Fruit fly (Drosophila melanogaster) whole organism, embryonic: ENCODE measurements around the gene CG43931.

Experiments
- CG10209 ChIP-seq: fragments of 200-800 bp; sonication (Bioruptor generic); optimal IDR thresholded peaks from 3 replicates; lab custom pipeline; 2017; ENCODE audit warnings: missing biosample characterization, mild to moderate bottlenecking, missing genetic modification characterization, missing genetic modification reagents
- CG11093 ChIP-seq: fragments of 200-800 bp; sonication (Bioruptor generic); IDR thresholded peaks from 3 replicates; pipeline ENCODE4 v1.3.6; 2022; ENCODE audit warnings: missing biosample characterization, missing genetic modification characterization
- CG12299 ChIP-seq: fragments of 200-800 bp; sonication (Bioruptor generic); optimal IDR thresholded peaks from 2 replicates; lab custom pipeline; 2018; ENCODE audit warnings: missing biosample characterization, mild to moderate bottlenecking, missing genetic modification characterization
- CG14965 ChIP-seq: fragments of 200-800 bp; sonication (Bioruptor generic); optimal IDR thresholded peaks from 2 replicates; lab custom pipeline; 2016; ENCODE audit warnings: missing biosample characterization, missing genetic modification characterization, borderline replicate concordance
- CG15073 ChIP-seq: fragments of 200-800 bp; sonication (Bioruptor generic); optimal IDR thresholded peaks from 2 replicates; lab custom pipeline; 2016; ENCODE audit warnings: missing biosample characterization, missing genetic modification characterization
- CG15269 ChIP-seq: fragments of 200-800 bp; sonication (Bioruptor generic); optimal IDR thresholded peaks from 2 replicates; lab custom pipeline; 2018; ENCODE audit warnings: missing biosample characterization, mild to moderate bottlenecking, missing genetic modification characterization, moderate library complexity
- CG15479 ChIP-seq: fragments of 200-800 bp; sonication (Bioruptor generic); optimal IDR thresholded peaks from 3 replicates; lab custom pipeline; 2019; ENCODE audit warnings: missing biosample characterization, mild to moderate bottlenecking, missing genetic modification characterization, moderate library complexity
- CG15696 ChIP-seq: fragments of 200-800 bp; sonication (Bioruptor generic); optimal IDR thresholded peaks from 2 replicates; lab custom pipeline; 2019; ENCODE audit warnings: missing biosample characterization, mild to moderate bottlenecking, missing genetic modification characterization, moderate library complexity
- CG17802 ChIP-seq: fragments of 200-800 bp; sonication (Bioruptor generic); optimal IDR thresholded peaks from 2 replicates; lab custom pipeline; 2018; ENCODE audit warnings: missing biosample characterization, mild to moderate bottlenecking, missing genetic modification characterization, moderate library complexity
- CG17912 ChIP-seq: fragments of 200-800 bp; sonication (Bioruptor generic); optimal IDR thresholded peaks from 2 replicates; lab custom pipeline; 2018; ENCODE audit warnings: missing biosample characterization, mild to moderate bottlenecking, missing genetic modification characterization
- CG2875 ChIP-seq: fragments of 200-800 bp; sonication (Bioruptor generic); optimal IDR thresholded peaks from 2 replicates; lab custom pipeline; 2017; ENCODE audit warnings: missing biosample characterization, mild to moderate bottlenecking, missing genetic modification characterization, missing genetic modification reagents
- CG32767 ChIP-seq: fragments of 200-800 bp; sonication (Bioruptor generic); IDR thresholded peaks from 2 replicates; pipeline ENCODE4 v1.3.6; 2022; ENCODE audit warnings: missing biosample characterization, missing genetic modification characterization
- CG3838 ChIP-seq: fragments of 200-800 bp; sonication (Bioruptor generic); optimal IDR thresholded peaks from 3 replicates; lab custom pipeline; 2016; ENCODE audit warnings: missing biosample characterization, missing genetic modification characterization
- CG4707 ChIP-seq: fragments of 200-800 bp; sonication (Bioruptor generic); optimal IDR thresholded peaks from 2 replicates; lab custom pipeline; 2018; ENCODE audit warnings: missing biosample characterization, mild to moderate bottlenecking, missing genetic modification characterization, moderate library complexity
- CG7786 ChIP-seq: fragments of 200-800 bp; sonication (Bioruptor generic); optimal IDR thresholded peaks from 2 replicates; lab custom pipeline; 2016; ENCODE audit warnings: missing biosample characterization, missing genetic modification characterization
- CG8281 ChIP-seq: fragments of 200-800 bp; sonication (Bioruptor generic); optimal IDR thresholded peaks from 2 replicates; lab custom pipeline; 2018; ENCODE audit warnings: missing biosample characterization, mild to moderate bottlenecking, missing genetic modification characterization, moderate library complexity
- CG8924 ChIP-seq: fragments of 200-800 bp; optimal IDR thresholded peaks from 3 replicates; lab custom pipeline; 2019; ENCODE audit warnings: missing biosample characterization, mild to moderate bottlenecking, missing genetic modification characterization, moderate library complexity
- CG9797 ChIP-seq: fragments of 200-800 bp; sonication (Bioruptor generic); optimal IDR thresholded peaks from 3 replicates; lab custom pipeline; 2018; ENCODE audit warnings: missing biosample characterization, mild to moderate bottlenecking, missing genetic modification characterization
- Deaf1 ChIP-seq: fragments of 200-800 bp; optimal IDR thresholded peaks from 3 replicates; lab custom pipeline; 2019; ENCODE audit warnings: missing biosample characterization, mild to moderate bottlenecking, missing genetic modification characterization, moderate library complexity
- Dip2 ChIP-seq: fragments of 200-800 bp; sonication (Bioruptor generic); IDR thresholded peaks from 2 replicates; pipeline ENCODE4 v1.3.6; 2022; ENCODE audit warnings: missing biosample characterization, missing genetic modification characterization
- HHEX ChIP-seq: fragments of 200-800 bp; sonication (Bioruptor generic); optimal IDR thresholded peaks from 3 replicates; lab custom pipeline; 2017; ENCODE audit warnings: missing biosample characterization, mild to moderate bottlenecking, missing genetic modification characterization, missing genetic modification reagents
- Hmr ChIP-seq: fragments of 200-800 bp; sonication (Bioruptor generic); optimal IDR thresholded peaks from 3 replicates; lab custom pipeline; 2017; ENCODE audit warnings: mild to moderate bottlenecking, missing biosample characterization, missing genetic modification reagents, missing genetic modification characterization
- MTF-1 ChIP-seq: fragments of 200-800 bp; sonication (Bioruptor generic); optimal IDR thresholded peaks from 2 replicates; lab custom pipeline; 2018; ENCODE audit warnings: missing biosample characterization, mild to moderate bottlenecking, missing genetic modification characterization, borderline replicate concordance
- Max ChIP-seq: fragments of 200-800 bp; sonication (Bioruptor generic); optimal IDR thresholded peaks from 2 replicates; lab custom pipeline; 2016; ENCODE audit warnings: missing biosample characterization, mild to moderate bottlenecking, missing genetic modification characterization
- Meics ChIP-seq: fragments of 200-800 bp; sonication (Bioruptor generic); optimal IDR thresholded peaks from 2 replicates; lab custom pipeline; 2017; ENCODE audit warnings: missing biosample characterization, mild to moderate bottlenecking, missing genetic modification characterization
- Myb ChIP-seq: fragments of 200-800 bp; sonication (Bioruptor generic); optimal IDR thresholded peaks from 2 replicates; lab custom pipeline; 2016; ENCODE audit warnings: missing biosample characterization, missing genetic modification characterization
- NFAT ChIP-seq: fragments of 200-800 bp; sonication (Bioruptor generic); IDR thresholded peaks from 2 replicates; pipeline ENCODE4 v1.3.6; 2022; ENCODE audit warnings: missing biosample characterization, missing genetic modification characterization
- Opbp ChIP-seq: fragments of 200-800 bp; sonication (Bioruptor generic); IDR thresholded peaks from 3 replicates; pipeline ENCODE4 v1.3.6; 2022; ENCODE audit warnings: missing biosample characterization, missing genetic modification characterization; ENCODE audit not compliant: partially characterized antibody
- bigmax ChIP-seq: fragments of 200-800 bp; sonication (Bioruptor generic); optimal IDR thresholded peaks from 2 replicates; lab custom pipeline; 2018; ENCODE audit warnings: missing biosample characterization, mild to moderate bottlenecking, missing genetic modification characterization
- btn ChIP-seq: fragments of 200-800 bp; sonication (Bioruptor generic); optimal IDR thresholded peaks from 2 replicates; lab custom pipeline; 2016; ENCODE audit warnings: missing biosample characterization, missing genetic modification characterization
- chinmo ChIP-seq: fragments of 200-800 bp; sonication (Bioruptor generic); IDR thresholded peaks from 4 replicates; pipeline ENCODE4 v1.3.6; 2022; ENCODE audit warnings: missing biosample characterization, missing genetic modification characterization; ENCODE audit not compliant: partially characterized antibody
- ci ChIP-seq: fragments of 200-800 bp; sonication (Bioruptor generic); IDR thresholded peaks from 3 replicates; pipeline ENCODE4 v1.3.6; 2022; ENCODE audit warnings: missing biosample characterization, missing genetic modification characterization
- dmrt99B ChIP-seq: fragments of 200-800 bp; sonication (Bioruptor generic); optimal IDR thresholded peaks from 2 replicates; lab custom pipeline; 2018; ENCODE audit warnings: missing biosample characterization, mild to moderate bottlenecking, missing genetic modification characterization, moderate library complexity
- exex ChIP-seq: fragments of 200-800 bp; sonication (Bioruptor generic); optimal IDR thresholded peaks from 4 replicates; lab custom pipeline; 2018; ENCODE audit warnings: missing biosample characterization, mild to moderate bottlenecking, missing genetic modification characterization, moderate library complexity
- gce ChIP-seq: fragments of 200-800 bp; sonication (Bioruptor generic); IDR thresholded peaks from 3 replicates; pipeline ENCODE4 v1.3.6; 2022; ENCODE audit warnings: missing biosample characterization, missing genetic modification characterization
- gcm2 ChIP-seq: fragments of 200-800 bp; sonication (Bioruptor generic); optimal IDR thresholded peaks from 2 replicates; lab custom pipeline; 2016; ENCODE audit warnings: missing biosample characterization, missing genetic modification characterization
- gem ChIP-seq: fragments of 200-800 bp; sonication (Bioruptor generic); optimal IDR thresholded peaks from 2 replicates; lab custom pipeline; 2019; ENCODE audit warnings: missing biosample characterization, mild to moderate bottlenecking, missing genetic modification characterization, moderate library complexity
- gsb-n ChIP-seq: fragments of 200-800 bp; sonication (Bioruptor generic); optimal IDR thresholded peaks from 3 replicates; lab custom pipeline; 2018; ENCODE audit warnings: missing biosample characterization, mild to moderate bottlenecking, missing genetic modification characterization
- hbn ChIP-seq: fragments of 200-800 bp; sonication (Bioruptor generic); IDR thresholded peaks from 2 replicates; pipeline ENCODE4 v1.3.6; 2022; ENCODE audit warnings: missing biosample characterization, missing genetic modification characterization; ENCODE audit not compliant: partially characterized antibody
- inv ChIP-seq: fragments of 200-800 bp; sonication (Bioruptor generic); IDR thresholded peaks from 2 replicates; pipeline ENCODE4 v1.3.6; 2022; ENCODE audit warnings: missing biosample characterization, missing genetic modification characterization; ENCODE audit not compliant: partially characterized antibody
- kah ChIP-seq: fragments of 200-800 bp; sonication (Bioruptor generic); optimal IDR thresholded peaks from 2 replicates; lab custom pipeline; 2018; ENCODE audit warnings: missing biosample characterization, mild to moderate bottlenecking, missing genetic modification characterization
- lola ChIP-seq, 3 experiments: fragments of >200 bp in 2 of 3; fragments of 200-800 bp in 1 of 3; sonication (Bioruptor generic) in 1 of 3; optimal IDR thresholded peaks; 2 replicates each; lab custom pipeline; 2017 to 2019; ENCODE audit warnings: missing biosample characterization in 3 of 3, missing genetic modification characterization in 3 of 3, mild to moderate bottlenecking in 1 of 3, moderate library complexity in 1 of 3
- luna ChIP-seq: fragments of 200-800 bp; sonication (Bioruptor generic); optimal IDR thresholded peaks from 2 replicates; lab custom pipeline; 2016; ENCODE audit warnings: missing biosample characterization, missing genetic modification characterization
- nau ChIP-seq: fragments of 200-800 bp; sonication (Bioruptor generic); optimal IDR thresholded peaks from 3 replicates; lab custom pipeline; 2017; ENCODE audit warnings: missing biosample characterization, mild to moderate bottlenecking, missing genetic modification characterization, missing genetic modification reagents
- repo ChIP-seq: fragments of 200-800 bp; sonication (Bioruptor generic); optimal IDR thresholded peaks from 2 replicates; lab custom pipeline; 2016; ENCODE audit warnings: missing biosample characterization, missing genetic modification characterization
- ro ChIP-seq: fragments of 200-800 bp; sonication (Bioruptor generic); IDR thresholded peaks from 2 replicates; pipeline ENCODE4 v1.3.6; 2022; ENCODE audit warnings: missing biosample characterization, missing genetic modification characterization
- sqz ChIP-seq: fragments of 200-800 bp; sonication (Bioruptor generic); optimal IDR thresholded peaks from 3 replicates; lab custom pipeline; 2018; ENCODE audit warnings: missing biosample characterization, mild to moderate bottlenecking, missing genetic modification characterization
- tna ChIP-seq: fragments of 200-800 bp; sonication (Bioruptor generic); IDR thresholded peaks from 2 replicates; pipeline ENCODE4 v1.3.6; 2022; ENCODE audit warnings: missing biosample characterization, missing genetic modification characterization; ENCODE audit not compliant: partially characterized antibody
- twi ChIP-seq: fragments of 200-800 bp; optimal IDR thresholded peaks from 2 replicates; lab custom pipeline; 2019; ENCODE audit warnings: missing biosample characterization, mild to moderate bottlenecking, missing genetic modification characterization, moderate library complexity
- unc-4 ChIP-seq: fragments of 200-800 bp; sonication (Bioruptor generic); IDR thresholded peaks from 2 replicates; pipeline ENCODE4 v1.3.6; 2022; ENCODE audit warnings: missing biosample characterization, missing genetic modification characterization; ENCODE audit not compliant: partially characterized antibody

CG43931 gene

DNA sequence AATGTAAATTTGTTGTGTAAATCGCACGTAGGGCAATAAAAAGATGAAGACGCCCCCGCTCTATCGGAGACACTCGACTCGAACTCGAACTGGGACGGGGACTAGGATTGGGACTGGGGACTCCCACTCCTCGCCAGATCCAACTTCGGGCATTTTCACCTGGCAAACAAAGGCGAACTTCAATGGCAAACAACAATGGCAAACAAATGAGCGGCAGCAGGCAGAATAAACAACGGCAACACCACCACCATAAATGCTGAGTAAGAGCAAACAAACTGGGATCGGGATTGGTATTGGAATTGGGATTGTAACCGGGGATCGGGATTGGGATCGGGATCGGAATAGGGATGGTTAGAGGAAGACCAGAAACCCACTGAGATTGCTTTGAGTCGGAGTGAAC, 46.8 kb downstream of the CG43931 start:
- TF ChIP-seq luna: no peak
- no peak for TF ChIP-seq CG7786 (GFP tag; lab: Kevin White, UChicago)
- TF ChIP-seq ci (GFP tag; lab: Robert Waterston, UW): peak; percentile 61; the same call in 2 of the 3 replicates
- TF ChIP-seq CG4707 (GFP tag; lab: Kevin White, UChicago): peak; percentile 27
- TF ChIP-seq gem (tag; lab: Kevin White, UChicago): peak; percentile 44
- TF ChIP-seq CG15269 (tag; lab: Kevin White, UChicago): no peak
- no peak for TF ChIP-seq CG11093 (GFP tag; lab: Robert Waterston, UW)
- TF ChIP-seq CG14965 (GFP tag; lab: Kevin White, UChicago): peak; percentile 32
- TF ChIP-seq CG15696 (tag; lab: Kevin White, UChicago): peak; percentile 70
- peak; percentile 29 for TF ChIP-seq nau (GFP tag; lab: Kevin White, UChicago)
- TF ChIP-seq sqz (GFP tag; lab: Kevin White, UChicago): no peak
- no peak for TF ChIP-seq exex
- TF ChIP-seq CG12299: no peak
- peak; percentile 46 for TF ChIP-seq MTF-1 (GFP tag; lab: Kevin White, UChicago)
- TF ChIP-seq repo (GFP tag; lab: Kevin White, UChicago): peak; percentile 5
- no peak for TF ChIP-seq btn
- peak; percentile 9 for TF ChIP-seq CG3838 (GFP tag; lab: Kevin White, UChicago)
- no peak for TF ChIP-seq CG8281
- peak in 1 of 3 experiments; percentile 26 for TF ChIP-seq lola (GFP tag; optimal IDR thresholded peaks at IDR 0.05; lab: Kevin White, UChicago)
- no peak for TF ChIP-seq kah (GFP tag; lab: Kevin White, UChicago)
- no peak for TF ChIP-seq Deaf1 (tag; lab: Kevin White, UChicago)
- TF ChIP-seq tna (GFP tag; lab: Robert Waterston, UW): no peak
- TF ChIP-seq gce (GFP tag; lab: Robert Waterston, UW): no peak
- no peak for TF ChIP-seq CG32767 (GFP tag; lab: Robert Waterston, UW)
- no peak for TF ChIP-seq CG9797
- no peak for TF ChIP-seq Myb (GFP tag; lab: Kevin White, UChicago)
- TF ChIP-seq unc-4: no peak
- TF ChIP-seq CG15479: no peak
- TF ChIP-seq twi: no peak
- TF ChIP-seq dmrt99B: peak; percentile 5
- TF ChIP-seq bigmax: no peak
- TF ChIP-seq ro (GFP tag; lab: Robert Waterston, UW): no peak
- no peak for TF ChIP-seq Hmr (GFP tag; lab: Kevin White, UChicago)
- no peak for TF ChIP-seq CG17802 (tag; lab: Kevin White, UChicago)
- no peak for TF ChIP-seq Max
- no peak for TF ChIP-seq Meics (GFP tag; lab: Kevin White, UChicago)
- peak; percentile 42 for TF ChIP-seq CG2875 (GFP tag; lab: Kevin White, UChicago)
- no peak for TF ChIP-seq Dip2
- no peak for TF ChIP-seq CG15073 (GFP tag; lab: Kevin White, UChicago)
- TF ChIP-seq CG8924: peak; percentile 43
- TF ChIP-seq CG10209: peak; percentile 60
- no peak for TF ChIP-seq inv
- TF ChIP-seq CG17912 (GFP tag; lab: Kevin White, UChicago): no peak
- peak; percentile 55 for TF ChIP-seq gsb-n (tag; lab: Kevin White, UChicago)
- TF ChIP-seq gcm2 (GFP tag; lab: Kevin White, UChicago): no peak
- no peak for TF ChIP-seq hbn (GFP tag; lab: Robert Waterston, UW)
- no peak for TF ChIP-seq NFAT (GFP tag; lab: Robert Waterston, UW)
- TF ChIP-seq chinmo (GFP tag; lab: Robert Waterston, UW): no peak
- no peak for TF ChIP-seq Opbp (GFP tag; lab: Robert Waterston, UW)
- TF ChIP-seq HHEX (GFP tag; lab: Kevin White, UChicago): peak; percentile 27
